Worm (Caenorhabditis elegans): ENCODE results near the gene F49F1.10.

Gene F49F1.10

ce11 chrIV:4120263-4120662 lies 18.7 kb downstream of the F49F1.10 start, which contains the start of gene F49F1.5:
F49F1.5 (minus strand) TSS chrIV:4120415.
- no peak for TF ChIP-seq Y116A8C.19 (tag; optimal IDR thresholded peaks at IDR 0.05; ENCODE audit: borderline replicate concordance)
- no peak for TF ChIP-seq ama-1 (optimal IDR thresholded peaks at IDR 0.05)
- TF ChIP-seq fkh-8 (tag; optimal IDR thresholded peaks at IDR 0.05), result no peak
- TF ChIP-seq elt-2 (tag; optimal IDR thresholded peaks at IDR 0.05), result peak; percentile 69
- TF ChIP-seq nhr-237 (tag; optimal IDR thresholded peaks at IDR 0.05), result no peak

- TF ChIP-seq aly-2 (tag; optimal IDR thresholded peaks at IDR 0.05) (no peak), elt-2 (tag; optimal IDR thresholded peaks at IDR 0.05) (peak; percentile 38)
Observed at ce11 chrIV:4117432-4117831, 21.5 kb downstream of the F49F1.10 start, which contains the start of gene drd-50. drd-50 (plus strand) TSS chrIV:4117732.

- no peak for TF ChIP-seq ztf-4 (tag; optimal IDR thresholded peaks at IDR 0.05)
- TF ChIP-seq lin-39 (tag; optimal IDR thresholded peaks at IDR 0.05), result no peak
- TF ChIP-seq lsy-2 (tag; optimal IDR thresholded peaks at IDR 0.05), result no peak
- no peak for TF ChIP-seq ztf-11 (tag; optimal IDR thresholded peaks at IDR 0.05)
- TF ChIP-seq efl-1 (optimal IDR thresholded peaks at IDR 0.05), result no peak
- TF ChIP-seq efl-1 (GFP tag; optimal IDR thresholded peaks at IDR 0.05 in 1 of 2), result no peak
- TF ChIP-seq nhr-11 (tag; optimal IDR thresholded peaks at IDR 0.05), result no peak
- no peak for TF ChIP-seq mab-9 (GFP tag; IDR thresholded peaks at IDR 0.05)
Observed at ce11 chrIV:4115634-4116033, 23.3 kb downstream of the F49F1.10 start, which contains the start of the genes F49F1.4 and F49F1.2. F49F1.4 (minus strand) TSS chrIV:4115734. F49F1.2 (plus strand) TSS chrIV:4115943.

ce11 chrIV:4114526-4114925 lies 24.4 kb downstream of the F49F1.10 start, which contains the start of gene F49F1.15:
F49F1.15 (minus strand) TSS chrIV:4114626.
- TF ChIP-seq lin-14 (GFP tag; optimal IDR thresholded peaks at IDR 0.05), result no peak
- TF ChIP-seq zag-1 (tag; optimal IDR thresholded peaks at IDR 0.05), result no peak
- TF ChIP-seq hpl-2 (GFP tag; optimal IDR thresholded peaks at IDR 0.05), result no peak
- no peak for TF ChIP-seq xbp-1 (tag; optimal IDR thresholded peaks at IDR 0.05)
- no peak for TF ChIP-seq ceh-82 (tag; optimal IDR thresholded peaks at IDR 0.05)

ce11 chrIV:4112387-4112786 lies 26.5 kb downstream of the F49F1.10 start, which contains the start of gene F49F1.14:
F49F1.14 (minus strand) TSS chrIV:4112487.
- TF ChIP-seq egl-27 (tag; optimal IDR thresholded peaks at IDR 0.05), result no peak
- no peak for TF ChIP-seq sup-37 (GFP tag; optimal IDR thresholded peaks at IDR 0.05)
- no peak for TF ChIP-seq fkh-10 (GFP tag; optimal IDR thresholded peaks at IDR 0.05)
- no peak for TF ChIP-seq efl-3 (GFP tag; optimal IDR thresholded peaks at IDR 0.05)
- no peak for TF ChIP-seq nhr-19 (GFP tag; conservative IDR thresholded peaks at IDR 0.05)
- TF ChIP-seq lin-35 (GFP tag; optimal IDR thresholded peaks at IDR 0.05), result no peak
- no peak for TF ChIP-seq mef-2 (tag; optimal IDR thresholded peaks at IDR 0.05)
- TF ChIP-seq fkh-4 (tag; optimal IDR thresholded peaks at IDR 0.05; ENCODE audit: borderline replicate concordance), result no peak
- no peak for TF ChIP-seq nhr-12 (tag; optimal IDR thresholded peaks at IDR 0.05)
- no peak for TF ChIP-seq tlp-1 (tag; optimal IDR thresholded peaks at IDR 0.05)
- no peak for TF ChIP-seq hpl-2 (GFP tag; optimal IDR thresholded peaks at IDR 0.05)
- TF ChIP-seq mep-1 (tag; optimal IDR thresholded peaks at IDR 0.05), result no peak
- no peak for TF ChIP-seq ets-5 (GFP tag; IDR thresholded peaks at IDR 0.05)
- no peak for TF ChIP-seq snpc-4 (tag; optimal IDR thresholded peaks at IDR 0.05)
- no peak for TF ChIP-seq ztf-4 (tag; optimal IDR thresholded peaks at IDR 0.05)

- TF ChIP-seq lin-35 (GFP tag; optimal IDR thresholded peaks at IDR 0.05), result no peak
- TF ChIP-seq F16B12.6 (tag; optimal IDR thresholded peaks at IDR 0.05), result no peak
- no peak for TF ChIP-seq snu-23 (GFP tag; optimal IDR thresholded peaks at IDR 0.05)
- TF ChIP-seq C04F5.9 (tag; optimal IDR thresholded peaks at IDR 0.05), result no peak
- no peak for TF ChIP-seq lin-13 (GFP tag; optimal IDR thresholded peaks at IDR 0.05)
- TF ChIP-seq nhr-76 (tag; optimal IDR thresholded peaks at IDR 0.05), result no peak
- no peak for TF ChIP-seq vab-15 (tag; optimal IDR thresholded peaks at IDR 0.05)
- no peak for TF ChIP-seq nhr-77 (tag; optimal IDR thresholded peaks at IDR 0.05)
- TF ChIP-seq mdl-1 (tag; optimal IDR thresholded peaks at IDR 0.05), result no peak
- no peak for TF ChIP-seq ets-5 (GFP tag; IDR thresholded peaks at IDR 0.05)
- no peak for TF ChIP-seq nhr-90 (tag; optimal IDR thresholded peaks at IDR 0.05; ENCODE audit: poor library complexity)
Observed at ce11 chrIV:4108767-4109166, 30.2 kb downstream of the F49F1.10 start, which contains the start of gene C35B1.7. C35B1.7 (plus strand) TSS chrIV:4109067.
